Worm (Caenorhabditis elegans): ENCODE results near the gene chdh-1.

chdh-1 gene

DNA sequence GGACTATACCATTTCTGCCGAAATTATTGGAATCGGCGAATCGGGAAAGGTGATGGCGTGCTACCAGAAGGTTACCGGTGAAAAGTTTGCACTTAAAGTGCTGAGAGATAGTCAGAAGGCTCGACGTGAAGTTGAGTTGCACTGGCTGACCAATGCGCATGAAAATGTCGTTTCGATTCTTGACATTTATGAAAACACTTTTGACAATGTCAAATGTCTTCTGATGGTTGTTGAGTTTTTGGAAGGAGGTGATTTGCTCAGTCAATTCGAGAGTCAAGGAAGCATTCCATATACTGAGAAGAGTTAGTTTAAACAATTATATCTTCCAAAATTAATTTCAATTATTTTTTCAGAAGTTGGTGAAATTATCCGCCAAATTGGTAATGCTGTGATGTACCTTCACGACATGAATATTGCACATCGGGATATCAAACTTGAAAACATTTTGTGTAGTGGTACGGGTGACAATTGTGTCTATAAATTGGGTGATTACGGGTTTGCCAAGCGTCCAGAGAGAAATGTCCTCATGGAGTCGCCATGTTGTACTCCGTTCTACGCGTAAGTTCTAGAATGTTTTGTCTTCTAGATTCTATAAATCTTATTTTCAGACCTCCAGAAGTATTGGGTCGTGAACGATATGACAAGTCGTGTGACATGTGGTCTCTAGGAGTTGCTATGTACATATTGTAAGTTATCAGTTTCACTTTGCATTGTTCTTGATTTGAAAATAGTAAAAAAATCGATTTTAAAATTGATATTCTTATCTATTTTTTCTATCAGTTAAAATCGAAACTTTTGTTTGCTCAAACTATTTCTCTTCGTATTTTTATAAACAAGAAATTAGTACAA lies 46.9 kb upstream of the chdh-1 start (continued):
- TF ChIP-seq R02D3.7 (tag; optimal IDR thresholded peaks at IDR 0.05) (no peak), snpc-1.2 (GFP tag; IDR thresholded peaks at IDR 0.05) (no peak), lim-7 (GFP tag; IDR thresholded peaks at IDR 0.05) (no peak), ztf-11 (tag; optimal IDR thresholded peaks at IDR 0.05) (no peak), dve-1 (tag; optimal IDR thresholded peaks at IDR 0.05; ENCODE audit: insufficient read depth) (peak; percentile 50), nhr-25 (tag; optimal IDR thresholded peaks at IDR 0.05; ENCODE audit: borderline replicate concordance, insufficient read depth) (peak; percentile 4), jun-1 (tag; optimal IDR thresholded peaks at IDR 0.05) (no peak), dmd-8 (GFP tag; IDR thresholded peaks at IDR 0.05) (no peak), mxl-2 (GFP tag; conservative IDR thresholded peaks at IDR 0.05) (peak; percentile 41), mdl-1 (tag; optimal IDR thresholded peaks at IDR 0.05) (no peak), daf-12 (tag; optimal IDR thresholded peaks at IDR 0.05) (no peak), zip-2 (tag; optimal IDR thresholded peaks at IDR 0.05) (no peak), T20F7.1 (GFP tag; optimal IDR thresholded peaks at IDR 0.05) (no peak), hlh-30 (tag; optimal IDR thresholded peaks at IDR 0.05; ENCODE audit: insufficient read depth) (peak; percentile 8), ceh-62 (tag; optimal IDR thresholded peaks at IDR 0.05) (no peak), nhr-77 (tag; optimal IDR thresholded peaks at IDR 0.05) (peak; percentile 34), spr-1 (tag; optimal IDR thresholded peaks at IDR 0.05) (no peak), lsy-2 (tag; optimal IDR thresholded peaks at IDR 0.05) (peak in 1 of 2 experiments; percentile 47), hif-1 (tag; optimal IDR thresholded peaks at IDR 0.05) (no peak), lin-39 (tag; optimal IDR thresholded peaks at IDR 0.05) (no peak), lin-38 (GFP tag; IDR thresholded peaks at IDR 0.05) (no peak), nhr-42 (GFP tag; IDR thresholded peaks at IDR 0.05) (no peak), daf-8 (GFP tag; IDR thresholded peaks at IDR 0.05) (no peak), spr-3 (GFP tag; optimal IDR thresholded peaks at IDR 0.05) (no peak), gei-8 (GFP tag; optimal IDR thresholded peaks at IDR 0.05) (no peak)

DNA sequence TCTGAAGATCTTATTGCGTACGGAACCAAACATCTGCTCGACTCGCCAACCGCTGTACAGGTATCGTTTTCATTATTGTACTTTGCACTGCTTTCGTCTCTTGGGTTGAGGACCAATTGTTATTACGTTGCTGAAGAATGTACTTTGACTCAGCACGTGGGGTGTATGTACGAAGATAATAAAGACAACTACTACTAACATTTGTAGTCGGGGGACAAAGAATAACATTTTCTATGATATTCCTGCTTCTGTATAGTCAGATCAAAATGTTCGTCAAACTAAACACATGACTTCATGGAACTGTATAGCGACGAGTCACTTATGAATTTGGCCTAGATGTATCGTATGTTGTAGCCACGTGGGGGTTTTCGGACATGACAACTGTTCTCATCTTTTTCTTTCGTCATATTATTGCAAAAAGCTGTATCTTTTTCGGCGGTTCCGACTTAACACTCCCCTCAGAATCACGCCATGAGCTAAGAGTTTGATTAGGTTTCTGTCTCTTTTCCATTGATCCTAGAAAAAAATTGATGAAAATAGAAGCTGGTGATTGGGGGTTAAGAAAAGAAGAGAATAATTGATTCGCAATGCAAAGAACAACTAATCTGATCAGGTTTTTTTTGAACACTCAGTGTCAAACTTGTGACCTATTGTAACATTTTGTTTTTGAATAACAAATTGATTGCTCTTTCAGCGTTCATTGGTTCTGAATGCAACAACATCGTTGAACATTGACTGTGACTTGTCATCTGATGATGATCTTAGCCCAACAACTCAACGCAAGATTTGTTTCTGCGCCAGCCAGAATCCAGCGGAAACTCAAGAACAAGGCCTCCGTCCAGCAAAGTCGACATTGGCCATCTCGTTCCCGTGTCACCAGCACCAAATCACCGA lies 46.1 kb upstream of the chdh-1 start:
- TF ChIP-seq rbr-2 (tag; optimal IDR thresholded peaks at IDR 0.05): no peak
- peak; percentile 64 for TF ChIP-seq duxl-1 (tag; optimal IDR thresholded peaks at IDR 0.05; ENCODE audit: poor library complexity)
- TF ChIP-seq daf-19 (GFP tag; conservative IDR thresholded peaks at IDR 0.05): no peak
- 0 out of 2 replicates have a peak, but pooled peaks have one; percentile 3 for TF ChIP-seq ceh-44 (GFP tag; IDR thresholded peaks at IDR 0.05)
- no peak for TF ChIP-seq nhr-6 (tag; optimal IDR thresholded peaks at IDR 0.05)
- TF ChIP-seq arid-1 (GFP tag; conservative IDR thresholded peaks at IDR 0.05): no peak
- no peak for TF ChIP-seq tag-97 (GFP tag; IDR thresholded peaks at IDR 0.05)
- TF ChIP-seq nhr-10 (tag; optimal IDR thresholded peaks at IDR 0.05): no peak
- TF ChIP-seq Y105C5A.15 (GFP tag; IDR thresholded peaks at IDR 0.05): no peak
- TF ChIP-seq zip-2 (tag; optimal IDR thresholded peaks at IDR 0.05): no peak
- TF ChIP-seq dve-1 (tag; optimal IDR thresholded peaks at IDR 0.05; ENCODE audit: insufficient read depth): peak; percentile 30
- no peak for TF ChIP-seq lin-15B (tag; optimal IDR thresholded peaks at IDR 0.05)
- TF ChIP-seq lin-1 (GFP tag; IDR thresholded peaks at IDR 0.05): no peak
- peak in 1 of 2 experiments; percentile 14 for TF ChIP-seq hif-1 (tag; optimal IDR thresholded peaks at IDR 0.05)
- TF ChIP-seq F26F4.8 (GFP tag; conservative IDR thresholded peaks at IDR 0.05): no peak
- no peak for TF ChIP-seq nhr-76 (tag; optimal IDR thresholded peaks at IDR 0.05)
- no peak for TF ChIP-seq fos-1 (tag; optimal IDR thresholded peaks at IDR 0.05)
- TF ChIP-seq zag-1 (tag; optimal IDR thresholded peaks at IDR 0.05): no peak
- TF ChIP-seq mxl-2 (GFP tag; conservative IDR thresholded peaks at IDR 0.05): no peak
- TF ChIP-seq nhr-77 (tag; optimal IDR thresholded peaks at IDR 0.05): peak; percentile 14
- TF ChIP-seq mes-2 (tag; optimal IDR thresholded peaks at IDR 0.05; ENCODE audit: poor library complexity, severe bottlenecking): no peak
- no peak for TF ChIP-seq sdz-12 (GFP tag; optimal IDR thresholded peaks at IDR 0.05)
- TF ChIP-seq zip-11 (GFP tag; IDR thresholded peaks at IDR 0.05): no peak
- TF ChIP-seq lin-38 (GFP tag; IDR thresholded peaks at IDR 0.05): peak; percentile 10; the same call in 1 of the 2 replicates
- TF ChIP-seq ceh-82 (tag; optimal IDR thresholded peaks at IDR 0.05): no peak
- no peak; the same call in 1 of the 2 replicates for TF ChIP-seq vab-7 (GFP tag; IDR thresholded peaks at IDR 0.05)
- TF ChIP-seq R02D3.7 (tag; optimal IDR thresholded peaks at IDR 0.05): no peak
- TF ChIP-seq saeg-2 (GFP tag; IDR thresholded peaks at IDR 0.05): no peak

All from whole organism, L4 larva.